Fruit fly (Drosophila melanogaster) whole organism, embryonic: Measurements from ENCODE around the gene CG46439.

Experiments used
- Antp ChIP-seq: fragments of 200-800 bp; sonication (Bioruptor generic); optimal IDR thresholded peaks from 3 replicates; lab custom pipeline; 2016; ENCODE audit warnings: missing biosample characterization, missing genetic modification characterization
- Bteb2 ChIP-seq: fragments of 200-800 bp; sonication (Bioruptor generic); optimal IDR thresholded peaks from 2 replicates; lab custom pipeline; 2016; ENCODE audit warnings: missing biosample characterization, missing genetic modification characterization
- CG10543 ChIP-seq: fragments of 200-800 bp; sonication (Bioruptor generic); optimal IDR thresholded peaks from 3 replicates; lab custom pipeline; 2017; ENCODE audit warnings: missing biosample characterization, mild to moderate bottlenecking, missing genetic modification characterization, moderate library complexity
- CG11560 ChIP-seq: fragments of 200-800 bp; sonication (Bioruptor generic); IDR thresholded peaks from 3 replicates; pipeline ENCODE4 v1.3.6; 2022; ENCODE audit warnings: missing biosample characterization, missing genetic modification characterization
- CG13624 ChIP-seq: fragments of 200-800 bp; sonication (Bioruptor generic); optimal IDR thresholded peaks from 2 replicates; lab custom pipeline; 2016; ENCODE audit warnings: missing biosample characterization, missing genetic modification characterization
- CG1529 ChIP-seq: fragments of 200-800 bp; sonication (Bioruptor generic); optimal IDR thresholded peaks from 3 replicates; lab custom pipeline; 2018; ENCODE audit warnings: missing biosample characterization, missing genetic modification characterization
- CG15514 ChIP-seq: fragments of 200-800 bp; sonication (Bioruptor generic); optimal IDR thresholded peaks from 3 replicates; lab custom pipeline; 2017; ENCODE audit warnings: missing biosample characterization, missing genetic modification characterization, mild to moderate bottlenecking, moderate library complexity, missing genetic modification reagents
- CG17361 ChIP-seq: fragments of 200-800 bp; sonication (Bioruptor generic); IDR thresholded peaks from 3 replicates; pipeline ENCODE4 v1.3.6; 2022; ENCODE audit warnings: missing biosample characterization, missing genetic modification characterization
- CG17568 ChIP-seq: fragments of 200-800 bp; sonication (Bioruptor generic); optimal IDR thresholded peaks from 2 replicates; lab custom pipeline; 2018; ENCODE audit warnings: missing biosample characterization, mild to moderate bottlenecking, missing genetic modification characterization, moderate library complexity
- CG1792 ChIP-seq: fragments of 200-800 bp; sonication (Bioruptor generic); optimal IDR thresholded peaks from 2 replicates; lab custom pipeline; 2016; ENCODE audit warnings: missing biosample characterization, missing genetic modification characterization
- CG18011 ChIP-seq: fragments of 200-800 bp; sonication (Bioruptor generic); optimal IDR thresholded peaks from 2 replicates; lab custom pipeline; 2017; ENCODE audit warnings: missing biosample characterization, missing genetic modification characterization, mild to moderate bottlenecking, moderate library complexity, missing genotype
- CG30403 ChIP-seq: fragments of 200-800 bp; sonication (Bioruptor generic); optimal IDR thresholded peaks from 3 replicates; lab custom pipeline; 2016; ENCODE audit warnings: missing biosample characterization, missing genetic modification characterization
- CG42726 ChIP-seq: fragments of 200-800 bp; sonication (Bioruptor generic); IDR thresholded peaks from 2 replicates; pipeline ENCODE4 v1.3.6; 2022; ENCODE audit warnings: missing biosample characterization, missing genetic modification characterization; ENCODE audit not compliant: partially characterized antibody
- CG6683 ChIP-seq: fragments of 200-800 bp; sonication (Bioruptor generic); optimal IDR thresholded peaks from 2 replicates; lab custom pipeline; 2017; ENCODE audit warnings: missing biosample characterization, mild to moderate bottlenecking, missing genetic modification characterization, missing genetic modification reagents
- CG6689 ChIP-seq: fragments of 200-800 bp; sonication (Bioruptor generic); IDR thresholded peaks from 2 replicates; pipeline ENCODE4 v1.3.6; 2022; ENCODE audit warnings: missing biosample characterization, missing genetic modification characterization
- CG6813 ChIP-seq: fragments of 200-800 bp; sonication (Bioruptor generic); optimal IDR thresholded peaks from 2 replicates; lab custom pipeline; 2017; ENCODE audit warnings: missing biosample characterization, missing genetic modification characterization, mild to moderate bottlenecking, moderate library complexity, missing genetic modification reagents
- CG7745 ChIP-seq: fragments of 200-800 bp; sonication (Bioruptor generic); optimal IDR thresholded peaks from 2 replicates; lab custom pipeline; 2018; ENCODE audit warnings: missing biosample characterization, mild to moderate bottlenecking, missing genetic modification characterization, moderate library complexity
- CG9797 ChIP-seq: fragments of 200-800 bp; sonication (Bioruptor generic); optimal IDR thresholded peaks from 3 replicates; lab custom pipeline; 2018; ENCODE audit warnings: missing biosample characterization, mild to moderate bottlenecking, missing genetic modification characterization
- CG9932 ChIP-seq: fragments of 200-800 bp; sonication (Bioruptor generic); IDR thresholded peaks from 2 replicates; pipeline ENCODE4 v1.3.6; 2022; ENCODE audit warnings: missing biosample characterization, missing genetic modification characterization
- CrebB ChIP-seq: fragments of 200-800 bp; sonication (Bioruptor generic); optimal IDR thresholded peaks from 3 replicates; lab custom pipeline; 2018; ENCODE audit warnings: missing biosample characterization, mild to moderate bottlenecking, missing genetic modification characterization
- Deaf1 ChIP-seq: fragments of 200-800 bp; optimal IDR thresholded peaks from 3 replicates; lab custom pipeline; 2019; ENCODE audit warnings: missing biosample characterization, mild to moderate bottlenecking, missing genetic modification characterization, moderate library complexity
- Dll ChIP-seq: fragments of 200-800 bp; sonication (Bioruptor generic); IDR thresholded peaks from 4 replicates; pipeline ENCODE4 v1.3.6; 2022; ENCODE audit warnings: missing biosample characterization, missing genetic modification characterization; ENCODE audit not compliant: partially characterized antibody
- Dref ChIP-seq: fragments of 200-800 bp; sonication (Bioruptor generic); IDR thresholded peaks from 2 replicates; pipeline ENCODE4 v1.3.6; 2022; ENCODE audit warnings: missing biosample characterization, missing genetic modification characterization
- H2.0 ChIP-seq: fragments of 200-800 bp; sonication (Bioruptor generic); IDR thresholded peaks from 2 replicates; pipeline ENCODE4 v1.3.6; 2022; ENCODE audit warnings: missing biosample characterization, missing genetic modification characterization
- HLHmδ ChIP-seq: fragments of 200-800 bp; sonication (Bioruptor generic); optimal IDR thresholded peaks from 2 replicates; lab custom pipeline; 2018; ENCODE audit warnings: missing biosample characterization, mild to moderate bottlenecking, missing genetic modification characterization, moderate library complexity
- Hmr ChIP-seq: fragments of 200-800 bp; sonication (Bioruptor generic); optimal IDR thresholded peaks from 3 replicates; lab custom pipeline; 2017; ENCODE audit warnings: mild to moderate bottlenecking, missing biosample characterization, missing genetic modification reagents, missing genetic modification characterization
- Hr51 ChIP-seq, 2 experiments: fragments of 200-800 bp; sonication (Bioruptor generic); optimal IDR thresholded peaks; 2 replicates in 1 of 2; 3 replicates in 1 of 2; lab custom pipeline; 2016 to 2018; ENCODE audit warnings: missing biosample characterization in 2 of 2, missing genetic modification characterization in 2 of 2, mild to moderate bottlenecking in 1 of 2, moderate library complexity in 1 of 2
- MBD-R2 ChIP-seq: fragments of 200-800 bp; sonication (Bioruptor generic); IDR thresholded peaks from 2 replicates; pipeline ENCODE4 v1.3.6; 2022; ENCODE audit warnings: missing biosample characterization, missing genetic modification characterization
- Mad ChIP-seq: fragments of 200-800 bp; sonication (Bioruptor generic); optimal IDR thresholded peaks from 2 replicates; lab custom pipeline; 2016; ENCODE audit warnings: missing biosample characterization, missing genetic modification characterization
- NK7.1 ChIP-seq: fragments of 200-800 bp; sonication (Bioruptor generic); optimal IDR thresholded peaks from 3 replicates; lab custom pipeline; 2016; ENCODE audit warnings: missing biosample characterization, missing genetic modification characterization
- NfI ChIP-seq: fragments of 200-800 bp; sonication (Bioruptor generic); optimal IDR thresholded peaks from 3 replicates; lab custom pipeline; 2018; ENCODE audit warnings: missing biosample characterization, mild to moderate bottlenecking, missing genetic modification characterization, moderate library complexity
- Six4 ChIP-seq: fragments of 200-800 bp; sonication (Bioruptor generic); optimal IDR thresholded peaks from 2 replicates; lab custom pipeline; 2016; ENCODE audit warnings: missing biosample characterization, missing genetic modification characterization
- Sox102F ChIP-seq: fragments of 200-800 bp; sonication (Bioruptor generic); optimal IDR thresholded peaks from 2 replicates; lab custom pipeline; 2018; ENCODE audit warnings: missing biosample characterization, mild to moderate bottlenecking, missing genetic modification characterization, moderate library complexity
- Tbp ChIP-seq: fragments of >200 bp; optimal IDR thresholded peaks from 2 replicates; lab custom pipeline; 2018; ENCODE audit warnings: missing biosample characterization, missing genetic modification characterization
- Usf ChIP-seq: fragments of 200-800 bp; sonication (Bioruptor generic); optimal IDR thresholded peaks from 2 replicates; lab custom pipeline; 2017; ENCODE audit warnings: missing genotype, missing biosample characterization, missing genetic modification characterization
- ap ChIP-seq: fragments of 200-800 bp; sonication (Bioruptor generic); IDR thresholded peaks from 2 replicates; pipeline ENCODE4 v1.3.6; 2022; ENCODE audit warnings: missing biosample characterization, missing genetic modification characterization
- ara ChIP-seq: fragments of 200-800 bp; sonication (Bioruptor generic); IDR thresholded peaks from 2 replicates; pipeline ENCODE4 v1.3.6; 2022; ENCODE audit warnings: missing biosample characterization, missing genetic modification characterization
- crp ChIP-seq, 2 experiments: fragments of 200-800 bp; sonication (Bioruptor generic); optimal IDR thresholded peaks; 2 replicates in 1 of 2; 3 replicates in 1 of 2; lab custom pipeline; 2017; ENCODE audit warnings: missing biosample characterization in 2 of 2, missing genetic modification characterization in 2 of 2, mild to moderate bottlenecking in 1 of 2, moderate library complexity in 1 of 2
- dmrt99B ChIP-seq: fragments of 200-800 bp; sonication (Bioruptor generic); optimal IDR thresholded peaks from 2 replicates; lab custom pipeline; 2018; ENCODE audit warnings: missing biosample characterization, mild to moderate bottlenecking, missing genetic modification characterization, moderate library complexity
- en ChIP-seq: fragments of 200-800 bp; sonication (Bioruptor generic); optimal IDR thresholded peaks from 2 replicates; lab custom pipeline; 2016; ENCODE audit warnings: missing biosample characterization, missing genetic modification characterization
- hb ChIP-seq: fragments of 200-800 bp; sonication (Bioruptor generic); IDR thresholded peaks from 3 replicates; pipeline ENCODE4 v1.3.6; 2022; ENCODE audit warnings: missing biosample characterization, missing genetic modification characterization; ENCODE audit not compliant: partially characterized antibody
- ind ChIP-seq: fragments of 200-800 bp; sonication (Bioruptor generic); optimal IDR thresholded peaks from 3 replicates; lab custom pipeline; 2016; ENCODE audit warnings: missing biosample characterization, missing genetic modification characterization
- lmd ChIP-seq: fragments of 200-800 bp; sonication (Bioruptor generic); IDR thresholded peaks from 2 replicates; pipeline ENCODE4 v1.3.6; 2022; ENCODE audit warnings: missing biosample characterization, missing genetic modification characterization
- lov ChIP-seq, 2 experiments: fragments of 200-800 bp in 1 of 2; fragments of >200 bp in 1 of 2; sonication (Bioruptor generic) in 1 of 2; IDR thresholded peaks in 1 of 2; optimal IDR thresholded peaks in 1 of 2; 2 replicates in 1 of 2; 3 replicates in 1 of 2; pipeline versions ENCODE4 v1.3.6 to Lab custom; 2017 to 2022; ENCODE audit warnings: missing biosample characterization in 1 of 2, missing genetic modification characterization in 1 of 2
- p53 ChIP-seq: fragments of 200-800 bp; sonication (Bioruptor generic); optimal IDR thresholded peaks from 2 replicates; lab custom pipeline; 2016; ENCODE audit warnings: missing biosample characterization, missing genetic modification characterization
- pfk ChIP-seq: fragments of 200-800 bp; sonication (Bioruptor generic); optimal IDR thresholded peaks from 2 replicates; lab custom pipeline; 2018; ENCODE audit warnings: missing biosample characterization, mild to moderate bottlenecking, missing genetic modification characterization, moderate library complexity
- ro ChIP-seq: fragments of 200-800 bp; sonication (Bioruptor generic); IDR thresholded peaks from 2 replicates; pipeline ENCODE4 v1.3.6; 2022; ENCODE audit warnings: missing biosample characterization, missing genetic modification characterization
- run ChIP-seq: fragments of 200-800 bp; sonication (Bioruptor generic); optimal IDR thresholded peaks from 3 replicates; lab custom pipeline; 2018; ENCODE audit warnings: missing biosample characterization, mild to moderate bottlenecking, missing genetic modification characterization
- tap ChIP-seq: fragments of 200-800 bp; optimal IDR thresholded peaks from 3 replicates; lab custom pipeline; 2019; ENCODE audit warnings: missing biosample characterization, mild to moderate bottlenecking, missing genetic modification characterization, moderate library complexity
- tx ChIP-seq: fragments of 200-800 bp; sonication (Bioruptor generic); optimal IDR thresholded peaks from 2 replicates; lab custom pipeline; 2016; ENCODE audit warnings: missing biosample characterization, missing genetic modification characterization

CG46439 gene

dm6 chr3L:11119901-11120418 is 23.9 kb upstream of the CG46439 start (continued):
- TF ChIP-seq CG6683 (peak; percentile 64), CG9932 (GFP tag; lab: Robert Waterston, UW) (0 out of 2 replicates have a peak, but pooled peaks have one; percentile 6), H2.0 (no peak), Bteb2 (GFP tag; lab: Kevin White, UChicago) (no peak), hb (GFP tag; lab: Robert Waterston, UW) (no peak), CG1792 (no peak), ara (GFP tag; lab: Robert Waterston, UW) (no peak), CG30403 (no peak), Hr51 (GFP tag; optimal IDR thresholded peaks at IDR 0.05; lab: Kevin White, UChicago) (peak in 1 of 2 experiments; percentile 29), Deaf1 (tag; lab: Kevin White, UChicago) (peak; percentile 58), lmd (GFP tag; lab: Robert Waterston, UW) (no peak), CG10543 (GFP tag; lab: Kevin White, UChicago) (peak; percentile 94), Dref (GFP tag; lab: Robert Waterston, UW) (no peak), tap (tag; lab: Kevin White, UChicago) (no peak), NK7.1 (no peak), CG15514 (peak; percentile 20), Dll (no peak), CG42726 (GFP tag; lab: Robert Waterston, UW) (no peak), CG11560 (tag; lab: Robert Waterston, UW) (no peak), crp (GFP tag; optimal IDR thresholded peaks at IDR 0.05; lab: Kevin White, UChicago) (no peak), Usf (GFP tag; lab: Kevin White, UChicago) (no peak), NfI (GFP tag; lab: Kevin White, UChicago) (no peak), p53 (GFP tag; lab: Kevin White, UChicago) (no peak), dmrt99B (no peak), pfk (GFP tag; lab: Kevin White, UChicago) (peak; percentile 55), CG17361 (GFP tag; lab: Robert Waterston, UW) (no peak; the same call in 2 of the 3 replicates), Mad (GFP tag; lab: Kevin White, UChicago) (peak; percentile 11), Antp (GFP tag; lab: Kevin White, UChicago) (no peak), CrebB (peak; percentile 47), run (tag; lab: Kevin White, UChicago) (no peak), CG6813 (GFP tag; lab: Kevin White, UChicago) (peak; percentile 71), CG6689 (GFP tag; lab: Robert Waterston, UW) (no peak), CG1529 (GFP tag; lab: Kevin White, UChicago) (peak; percentile 30), ro (GFP tag; lab: Robert Waterston, UW) (no peak), CG17568 (GFP tag; lab: Kevin White, UChicago) (peak; percentile 22), CG9797 (GFP tag; lab: Kevin White, UChicago) (no peak), Sox102F (GFP tag; lab: Kevin White, UChicago) (no peak), Hmr (peak; percentile 74), tx (GFP tag; lab: Kevin White, UChicago) (no peak), CG13624 (GFP tag; lab: Kevin White, UChicago) (peak; percentile 36), Tbp (GFP tag; lab: Kevin White, UChicago) (no peak), CG18011 (no peak), lov (optimal IDR thresholded peaks at IDR 0.05; lab: Kevin White, UChicago) (no peak), lov (GFP tag; IDR thresholded peaks at IDR 0.05; lab: Robert Waterston, UW) (no peak), ap (GFP tag; lab: Robert Waterston, UW) (no peak), CG7745 (tag; lab: Kevin White, UChicago) (no peak), Six4 (GFP tag; lab: Kevin White, UChicago) (no peak), ind (GFP tag; lab: Kevin White, UChicago) (no peak), MBD-R2 (GFP tag; lab: Robert Waterston, UW) (no peak), HLHmδ (GFP tag; lab: Kevin White, UChicago) (no peak), en (GFP tag; lab: Kevin White, UChicago) (no peak)
